4 fruit fly cellular contexts compared by ENCODE assay signal in genomic region chr3R:23605315-23605881, dm6.
A peak's percentile ranks its signal among the peaks of the same experiment; 100 is the strongest.
TF ChIP-seq lines count a peak whose summit lies in the region.

Gene CG10184, minus strand, starts transcription at chr3R:23605495.

- no peak for TF ChIP-seq CTCF in whole organism, embryonic (GFP tag; optimal IDR thresholded peaks at IDR 0.05; lab: Kevin White, UChicago)

TF ChIP-seq in whole organism, adult, 20 proteins besides CTCF, POLR2A, EP300 and RAD21:
- TF ChIP-seq cic (GFP tag; optimal IDR thresholded peaks at IDR 0.05; lab: Kevin White, UChicago) (peak; percentile 22), Clk (GFP tag; optimal IDR thresholded peaks at IDR 0.05; lab: Kevin White, UChicago) (no peak), tj (GFP tag; optimal IDR thresholded peaks at IDR 0.05; lab: Kevin White, UChicago) (peak; percentile 64), CG33017 (tag; optimal IDR thresholded peaks at IDR 0.05; lab: Kevin White, UChicago) (no peak)

TF ChIP-seq in whole organism, embryonic, 481 proteins besides CTCF, POLR2A, EP300 and RAD21 (continues in another document):
- no peak for TF ChIP-seq hth (optimal IDR thresholded peaks at IDR 0.05; lab: Kevin White, UChicago)
- TF ChIP-seq CG14710 (tag; optimal IDR thresholded peaks at IDR 0.05; lab: Kevin White, UChicago) = no peak
- TF ChIP-seq MTF-1 (GFP tag; optimal IDR thresholded peaks at IDR 0.05; lab: Kevin White, UChicago; ENCODE audit: borderline replicate concordance) = no peak
- TF ChIP-seq Bdp1 (GFP tag; optimal IDR thresholded peaks at IDR 0.05; lab: Kevin White, UChicago) = no peak
- TF ChIP-seq Jarid2 (GFP tag; optimal IDR thresholded peaks at IDR 0.05; lab: Kevin White, UChicago) = peak; percentile 49
- peak; percentile 85 for TF ChIP-seq CG17802 (tag; optimal IDR thresholded peaks at IDR 0.05; lab: Kevin White, UChicago)
- TF ChIP-seq cg (GFP tag; optimal IDR thresholded peaks at IDR 0.05; lab: Kevin White, UChicago) = no peak
- no peak for TF ChIP-seq CG18599 (GFP tag; optimal IDR thresholded peaks at IDR 0.05; lab: Kevin White, UChicago)
- no peak for TF ChIP-seq cas (GFP tag; IDR thresholded peaks at IDR 0.05; lab: Robert Waterston, UW)
- TF ChIP-seq luna (GFP tag; optimal IDR thresholded peaks at IDR 0.05; lab: Kevin White, UChicago) = no peak
- TF ChIP-seq crp (GFP tag; optimal IDR thresholded peaks at IDR 0.05; lab: Kevin White, UChicago) = peak in 1 of 2 experiments; percentile 1
- TF ChIP-seq CG17361 (GFP tag; IDR thresholded peaks at IDR 0.05; lab: Robert Waterston, UW) = no peak
- no peak for TF ChIP-seq cad (GFP tag; optimal IDR thresholded peaks at IDR 0.05; lab: Kevin White, UChicago)
- TF ChIP-seq CG3163 (GFP tag; optimal IDR thresholded peaks at IDR 0.05; lab: Kevin White, UChicago) = peak; percentile 84
- no peak for TF ChIP-seq ara (GFP tag; IDR thresholded peaks at IDR 0.05; lab: Robert Waterston, UW)
- no peak for TF ChIP-seq Dek (tag; optimal IDR thresholded peaks at IDR 0.05; lab: Kevin White, UChicago)
- TF ChIP-seq sens (GFP tag; lab: Kevin White, UChicago) = peak; percentile 56
- TF ChIP-seq Meics (GFP tag; optimal IDR thresholded peaks at IDR 0.05; lab: Kevin White, UChicago) = no peak
- TF ChIP-seq CG14050 (GFP tag; IDR thresholded peaks at IDR 0.05; lab: Robert Waterston, UW) = no peak
- TF ChIP-seq ac (GFP tag; optimal IDR thresholded peaks at IDR 0.05; lab: Kevin White, UChicago) = no peak
- no peak for TF ChIP-seq H15 (GFP tag; IDR thresholded peaks at IDR 0.05; lab: Robert Waterston, UW)
- TF ChIP-seq CG8924 (tag; optimal IDR thresholded peaks at IDR 0.05; lab: Kevin White, UChicago) = no peak
- no peak for TF ChIP-seq CG18011 (GFP tag; optimal IDR thresholded peaks at IDR 0.05; lab: Kevin White, UChicago)
- no peak for TF ChIP-seq her (GFP tag; optimal IDR thresholded peaks at IDR 0.05; lab: Kevin White, UChicago)
- TF ChIP-seq CG17186 (GFP tag; optimal IDR thresholded peaks at IDR 0.05; lab: Kevin White, UChicago) = no peak
- peak; percentile 33 for TF ChIP-seq CG3995 (GFP tag; optimal IDR thresholded peaks at IDR 0.05; lab: Kevin White, UChicago)
- TF ChIP-seq shn (GFP tag; optimal IDR thresholded peaks at IDR 0.05; lab: Kevin White, UChicago) = no peak
- no peak for TF ChIP-seq insv (GFP tag; optimal IDR thresholded peaks at IDR 0.05; lab: Kevin White, UChicago)
- no peak for TF ChIP-seq CG4404 (GFP tag; IDR thresholded peaks at IDR 0.05; lab: Robert Waterston, UW)
- TF ChIP-seq Aef1 (GFP tag; IDR thresholded peaks at IDR 0.05; lab: Robert Waterston, UW) = no peak
- TF ChIP-seq CG16815 (GFP tag; optimal IDR thresholded peaks at IDR 0.05; lab: Kevin White, UChicago) = no peak

TF ChIP-seq in whole organism, prepupa, 60 proteins besides CTCF, POLR2A, EP300 and RAD21:
- TF ChIP-seq Hr39 (GFP tag; optimal IDR thresholded peaks at IDR 0.05; lab: Kevin White, UChicago) (no peak), net (GFP tag; optimal IDR thresholded peaks at IDR 0.05; lab: Kevin White, UChicago) (peak; percentile 17), CG11902 (GFP tag; optimal IDR thresholded peaks at IDR 0.05; lab: Kevin White, UChicago) (no peak), lz (GFP tag; optimal IDR thresholded peaks at IDR 0.05; lab: Kevin White, UChicago) (no peak), fkh (GFP tag; optimal IDR thresholded peaks at IDR 0.05; lab: Kevin White, UChicago) (no peak), eg (GFP tag; IDR thresholded peaks at IDR 0.05; lab: Robert Waterston, UW) (peak; percentile 33; the same call in 1 of the 3 replicates), CG6808 (GFP tag; optimal IDR thresholded peaks at IDR 0.05; lab: Kevin White, UChicago) (peak; percentile 6), Met (GFP tag; optimal IDR thresholded peaks at IDR 0.05; lab: Kevin White, UChicago) (no peak), salr (GFP tag; optimal IDR thresholded peaks at IDR 0.05; lab: Kevin White, UChicago) (no peak), Lpt (GFP tag; optimal IDR thresholded peaks at IDR 0.05; lab: Kevin White, UChicago) (no peak), fd85E (GFP tag; optimal IDR thresholded peaks at IDR 0.05; lab: Kevin White, UChicago) (no peak), Hr38 (GFP tag; optimal IDR thresholded peaks at IDR 0.05; lab: Kevin White, UChicago) (no peak), Blimp-1 (GFP tag; optimal IDR thresholded peaks at IDR 0.05; lab: Kevin White, UChicago) (no peak), CG8319 (GFP tag; optimal IDR thresholded peaks at IDR 0.05; lab: Kevin White, UChicago) (peak; percentile 92), pdm3 (GFP tag; optimal IDR thresholded peaks at IDR 0.05; lab: Kevin White, UChicago) (no peak), CG15336 (GFP tag; IDR thresholded peaks at IDR 0.05; lab: Robert Waterston, UW) (peak; percentile 21), CG6163 (GFP tag; IDR thresholded peaks at IDR 0.05; lab: Robert Waterston, UW) (peak; percentile 69; the same call in 2 of the 3 replicates), Eip75B (GFP tag; optimal IDR thresholded peaks at IDR 0.05; lab: Kevin White, UChicago) (no peak), Ets96B (tag; optimal IDR thresholded peaks at IDR 0.05; lab: Kevin White, UChicago) (no peak), ss (GFP tag; optimal IDR thresholded peaks at IDR 0.05; lab: Kevin White, UChicago) (no peak), vri (GFP tag; optimal IDR thresholded peaks at IDR 0.05; lab: Kevin White, UChicago) (peak; percentile 50), CG10669 (GFP tag; optimal IDR thresholded peaks at IDR 0.05; lab: Kevin White, UChicago) (peak; percentile 23), achi (GFP tag; optimal IDR thresholded peaks at IDR 0.05; lab: Kevin White, UChicago) (no peak), CG6854 (GFP tag; optimal IDR thresholded peaks at IDR 0.05; lab: Kevin White, UChicago) (no peak), spab (GFP tag; optimal IDR thresholded peaks at IDR 0.05; lab: Kevin White, UChicago) (no peak), CG8119 (GFP tag; IDR thresholded peaks at IDR 0.05; lab: Robert Waterston, UW) (peak; percentile 44; the same call in 1 of the 3 replicates)

TF ChIP-seq in whole organism, pupa, 21 proteins besides CTCF, POLR2A, EP300 and RAD21:
- TF ChIP-seq CG12605 (GFP tag; IDR thresholded peaks at IDR 0.05; lab: Robert Waterston, UW) = peak; percentile 61
- peak; percentile 13 for TF ChIP-seq CG17806 (tag; optimal IDR thresholded peaks at IDR 0.05; lab: Kevin White, UChicago)
- TF ChIP-seq Pif1A (GFP tag; optimal IDR thresholded peaks at IDR 0.05; lab: Kevin White, UChicago) = peak; percentile 48
- TF ChIP-seq CG34367 (tag; optimal IDR thresholded peaks at IDR 0.05; lab: Kevin White, UChicago) = no peak
- TF ChIP-seq Ets98B (GFP tag; IDR thresholded peaks at IDR 0.05; lab: Robert Waterston, UW) = no peak; the same call in 1 of the 2 replicates
- TF ChIP-seq gl (tag; optimal IDR thresholded peaks at IDR 0.05; lab: Kevin White, UChicago) = peak; percentile 30
- TF ChIP-seq CG14655 (GFP tag; optimal IDR thresholded peaks at IDR 0.05; lab: Kevin White, UChicago) = peak; percentile 16
